Worm (Caenorhabditis elegans) whole organism, dauer: Measurements from ENCODE around the gene F23H11.4.

ENCODE experiments used
- unc-62 ChIP-seq: sonication (generic microtip); optimal IDR thresholded peaks from 2 replicates; lab custom pipeline; 2017; ENCODE audit warnings: missing biosample characterization, missing genetic modification reagents, missing genetic modification characterization

Gene F23H11.4

ce11 chrIII:909540-909939 lies 2.2 kb upstream of the F23H11.4 start, which contains the start of gene crls-1:
Gene crls-1, minus strand, starts transcription at chrIII:909902.
- TF ChIP-seq unc-62, result no peak

ce11 chrIII:907990-908389 lies 651 bp upstream of the F23H11.4 start:
- TF ChIP-seq unc-62, result no peak

- no peak for TF ChIP-seq unc-62
Measured at ce11 chrIII:901600-902250, 5.6 kb downstream of the F23H11.4 start.

ce11 chrIII:901148-901547 lies 6.2 kb downstream of the F23H11.4 start, which contains the start of gene sucl-2:
Gene sucl-2, minus strand, starts transcription at chrIII:901412.
- TF ChIP-seq unc-62, result no peak

ce11 chrIII:900134-900533 lies 7.2 kb downstream of the F23H11.4 start:
- no peak for TF ChIP-seq unc-62

- no peak for TF ChIP-seq unc-62
Measured at ce11 chrIII:896904-897303, 10.4 kb downstream of the F23H11.4 start.

- TF ChIP-seq unc-62, result no peak
Measured at ce11 chrIII:895525-895924, 11.8 kb downstream of the F23H11.4 start, which contains the start of the genes ztf-18 and F23H11.2. Gene ztf-18, minus strand, starts transcription at chrIII:895712. Gene F23H11.2, plus strand, starts transcription at chrIII:895747.

ce11 chrIII:891014-891413 lies 16.3 kb downstream of the F23H11.4 start, which contains the start of gene T24C4.10:
Gene T24C4.10, minus strand, starts transcription at chrIII:891243.
- no peak for TF ChIP-seq unc-62

- no peak for TF ChIP-seq unc-62
Measured at ce11 chrIII:888983-889549, 18.3 kb downstream of the F23H11.4 start.

- no peak for TF ChIP-seq unc-62
Measured at ce11 chrIII:887874-888299, 19.5 kb downstream of the F23H11.4 start.

- TF ChIP-seq unc-62, result no peak
Measured at ce11 chrIII:886726-887125, 20.6 kb downstream of the F23H11.4 start, which contains the start of gene zer-1. Gene zer-1, minus strand, starts transcription at chrIII:886793.

ce11 chrIII:883595-883994 lies 23.7 kb downstream of the F23H11.4 start:
- TF ChIP-seq unc-62, result no peak

- TF ChIP-seq unc-62, result no peak
Measured at ce11 chrIII:881460-881859, 25.9 kb downstream of the F23H11.4 start.

- TF ChIP-seq unc-62, result no peak
Measured at ce11 chrIII:880840-881239, 26.5 kb downstream of the F23H11.4 start.

- TF ChIP-seq unc-62, result no peak
Measured at ce11 chrIII:879634-880033, 27.7 kb downstream of the F23H11.4 start, which contains the start of the genes T24C4.5 and ucr-2.3. Gene T24C4.5, minus strand, starts transcription at chrIII:879734. Gene ucr-2.3, plus strand, starts transcription at chrIII:879860.

- TF ChIP-seq unc-62, result no peak
Measured at ce11 chrIII:873432-873831, 33.9 kb downstream of the F23H11.4 start, which contains the start of gene clc-19. Gene clc-19, minus strand, starts transcription at chrIII:873566.

ce11 chrIII:872373-872772 lies 35.0 kb downstream of the F23H11.4 start, which contains the start of the genes T24C4.3 and clc-20:
Gene T24C4.3, minus strand, starts transcription at chrIII:872473.
Gene clc-20, plus strand, starts transcription at chrIII:872583.
- no peak for TF ChIP-seq unc-62

- TF ChIP-seq unc-62, result no peak
Measured at ce11 chrIII:870555-870954, 36.8 kb downstream of the F23H11.4 start.
